Worm (Caenorhabditis elegans): ENCODE results near the gene K01G5.10.
A peak's percentile ranks its signal among the peaks of the same experiment; 100 is the strongest.

The K01G5.10 gene

ce11 chrIII:10720170-10720569 lies 38.2 kb downstream of the K01G5.10 start (continued):
- TF ChIP-seq unc-98 (GFP tag; IDR thresholded peaks at IDR 0.05): peak; percentile 62; the same call in 1 of the 2 replicates
- TF ChIP-seq aha-1 (tag; optimal IDR thresholded peaks at IDR 0.05): peak; percentile 21
- TF ChIP-seq mab-9 (GFP tag; IDR thresholded peaks at IDR 0.05): peak; percentile 67
- peak; percentile 77 for TF ChIP-seq skn-1 (tag; optimal IDR thresholded peaks at IDR 0.05)
- TF ChIP-seq ceh-88 (GFP tag; IDR thresholded peaks at IDR 0.05): no peak; the same call in 1 of the 2 replicates
- peak; percentile 95 for TF ChIP-seq snu-23 (GFP tag; optimal IDR thresholded peaks at IDR 0.05)
- peak; percentile 91 for TF ChIP-seq swsn-7 (tag; optimal IDR thresholded peaks at IDR 0.05)
- TF ChIP-seq irx-1 (tag; optimal IDR thresholded peaks at IDR 0.05): peak; percentile 54
- peak; percentile 80 for TF ChIP-seq jun-1 (tag; optimal IDR thresholded peaks at IDR 0.05)
- TF ChIP-seq lin-35 (GFP tag; optimal IDR thresholded peaks at IDR 0.05): peak; percentile 76 to 78
- TF ChIP-seq nhr-11 (tag; optimal IDR thresholded peaks at IDR 0.05): peak; percentile 78
- peak; percentile 92 for TF ChIP-seq tbx-2 (tag; optimal IDR thresholded peaks at IDR 0.05)
- peak; percentile 11 for TF ChIP-seq F16B12.6 (tag; optimal IDR thresholded peaks at IDR 0.05)

- TF ChIP-seq ceh-90 (tag; optimal IDR thresholded peaks at IDR 0.05): peak; percentile 17
- TF ChIP-seq mep-1 (tag; optimal IDR thresholded peaks at IDR 0.05): peak; percentile 35
- TF ChIP-seq egl-27 (tag; optimal IDR thresholded peaks at IDR 0.05): no peak
- peak; percentile 30 for TF ChIP-seq lin-14 (GFP tag; optimal IDR thresholded peaks at IDR 0.05)
- TF ChIP-seq elt-2 (tag; optimal IDR thresholded peaks at IDR 0.05): peak; percentile 44
- no peak for TF ChIP-seq C04F5.9 (tag; optimal IDR thresholded peaks at IDR 0.05)
- peak in 1 of 2 experiments; percentile 50 for TF ChIP-seq mdl-1 (tag; optimal IDR thresholded peaks at IDR 0.05)
- TF ChIP-seq lir-3 (tag; optimal IDR thresholded peaks at IDR 0.05; ENCODE audit: poor library complexity): peak; percentile 47
- no peak for TF ChIP-seq isw-1 (GFP tag; IDR thresholded peaks at IDR 0.05)
- peak in 1 of 2 experiments; percentile 19 for TF ChIP-seq lsy-2 (tag; optimal IDR thresholded peaks at IDR 0.05)
- peak; percentile 42; the same call in 1 of the 2 replicates for TF ChIP-seq nhr-19 (GFP tag; conservative IDR thresholded peaks at IDR 0.05)
- TF ChIP-seq grh-1 (GFP tag; IDR thresholded peaks at IDR 0.05): no peak
- no peak for TF ChIP-seq efl-3 (GFP tag; optimal IDR thresholded peaks at IDR 0.05)
- peak in 1 of 2 experiments; percentile 65 for TF ChIP-seq lin-35 (GFP tag; optimal IDR thresholded peaks at IDR 0.05)
- TF ChIP-seq xbp-1 (tag; optimal IDR thresholded peaks at IDR 0.05): no peak
- TF ChIP-seq nhr-20 (tag; optimal IDR thresholded peaks at IDR 0.05): peak; percentile 71
- TF ChIP-seq elt-3 (tag; optimal IDR thresholded peaks at IDR 0.05): peak in 3 of 6 experiments; percentile 60 to 90 (median 80)
- TF ChIP-seq nhr-90 (tag; optimal IDR thresholded peaks at IDR 0.05; ENCODE audit: poor library complexity): peak; percentile 52
- TF ChIP-seq efl-1 (optimal IDR thresholded peaks at IDR 0.05): no peak
- peak in 1 of 2 experiments; percentile 78 for TF ChIP-seq efl-1 (GFP tag; optimal IDR thresholded peaks at IDR 0.05 in 1 of 2)
- peak; percentile 56 for TF ChIP-seq nhr-85 (tag)
- no peak for TF ChIP-seq zip-4 (GFP tag; optimal IDR thresholded peaks at IDR 0.05)
- TF ChIP-seq egl-13 (tag; optimal IDR thresholded peaks at IDR 0.05): no peak
- peak; percentile 26 for TF ChIP-seq blmp-1 (tag; optimal IDR thresholded peaks at IDR 0.05)
- no peak for TF ChIP-seq ztf-4 (tag; optimal IDR thresholded peaks at IDR 0.05)
- peak; percentile 7 for TF ChIP-seq swsn-7 (tag; optimal IDR thresholded peaks at IDR 0.05)
- peak; percentile 24 for TF ChIP-seq tbx-2 (tag; optimal IDR thresholded peaks at IDR 0.05)
- TF ChIP-seq nhr-71 (tag; optimal IDR thresholded peaks at IDR 0.05): peak; percentile 44
- TF ChIP-seq snu-23 (GFP tag; optimal IDR thresholded peaks at IDR 0.05): peak; percentile 32
- no peak for TF ChIP-seq fkh-10 (GFP tag; optimal IDR thresholded peaks at IDR 0.05)
- TF ChIP-seq C16A3.4 (tag; optimal IDR thresholded peaks at IDR 0.05): peak; percentile 17
- TF ChIP-seq ztf-11 (tag; optimal IDR thresholded peaks at IDR 0.05): no peak
Observed at ce11 chrIII:10719057-10719456, 39.3 kb downstream of the K01G5.10 start.

ce11 chrIII:10718078-10718477 lies 40.2 kb downstream of the K01G5.10 start:
- TF ChIP-seq nhr-85 (tag) (peak; percentile 71), ama-1 (optimal IDR thresholded peaks at IDR 0.05) (peak; percentile 9), lin-15B (tag; optimal IDR thresholded peaks at IDR 0.05) (no peak)
